Fruit fly (Drosophila melanogaster) whole organism, embryonic: Measurements from ENCODE around the gene Cpr97Ea.

ENCODE experiments used
- CG10209 ChIP-seq: fragments of 200-800 bp; sonication (Bioruptor generic); optimal IDR thresholded peaks from 3 replicates; lab custom pipeline; 2017; ENCODE audit warnings: missing biosample characterization, mild to moderate bottlenecking, missing genetic modification characterization, missing genetic modification reagents
- CG10366 ChIP-seq: fragments of 200-800 bp; sonication (Bioruptor generic); IDR thresholded peaks from 2 replicates; pipeline ENCODE4 v1.3.6; 2022; ENCODE audit warnings: missing biosample characterization, missing genetic modification characterization
- CG12942 ChIP-seq: fragments of 200-800 bp; sonication (Bioruptor generic); optimal IDR thresholded peaks from 3 replicates; lab custom pipeline; 2016; ENCODE audit warnings: missing biosample characterization, missing genetic modification characterization
- CG17568 ChIP-seq: fragments of 200-800 bp; sonication (Bioruptor generic); optimal IDR thresholded peaks from 2 replicates; lab custom pipeline; 2018; ENCODE audit warnings: missing biosample characterization, mild to moderate bottlenecking, missing genetic modification characterization, moderate library complexity
- CG1792 ChIP-seq: fragments of 200-800 bp; sonication (Bioruptor generic); optimal IDR thresholded peaks from 2 replicates; lab custom pipeline; 2016; ENCODE audit warnings: missing biosample characterization, missing genetic modification characterization
- CG18011 ChIP-seq: fragments of 200-800 bp; sonication (Bioruptor generic); optimal IDR thresholded peaks from 2 replicates; lab custom pipeline; 2017; ENCODE audit warnings: missing biosample characterization, missing genetic modification characterization, mild to moderate bottlenecking, moderate library complexity, missing genotype
- CG2678 ChIP-seq: fragments of 200-800 bp; sonication (Bioruptor generic); optimal IDR thresholded peaks from 3 replicates; lab custom pipeline; 2019; ENCODE audit warnings: missing biosample characterization, mild to moderate bottlenecking, missing genetic modification characterization, moderate library complexity
- CG2712 ChIP-seq: fragments of 200-800 bp; optimal IDR thresholded peaks from 3 replicates; lab custom pipeline; 2019; ENCODE audit warnings: missing biosample characterization, mild to moderate bottlenecking, missing genetic modification characterization, moderate library complexity
- CG31224 ChIP-seq: fragments of 200-800 bp; sonication (Bioruptor generic); IDR thresholded peaks from 2 replicates; pipeline ENCODE4 v1.3.6; 2022; ENCODE audit warnings: missing biosample characterization, missing genetic modification characterization
- CG31388 ChIP-seq: fragments of 200-800 bp; sonication (Bioruptor generic); optimal IDR thresholded peaks from 2 replicates; lab custom pipeline; 2016; ENCODE audit warnings: missing biosample characterization, missing genetic modification characterization
- CG43689 ChIP-seq: fragments of 200-800 bp; sonication (Bioruptor generic); IDR thresholded peaks from 2 replicates; pipeline ENCODE4 v1.3.6; 2022; ENCODE audit warnings: missing biosample characterization, missing genetic modification characterization
- CG4404 ChIP-seq: fragments of 200-800 bp; sonication (Bioruptor generic); IDR thresholded peaks from 2 replicates; pipeline ENCODE4 v1.3.6; 2022; ENCODE audit warnings: missing biosample characterization, missing genetic modification characterization
- CG4617 ChIP-seq: fragments of 200-800 bp; sonication (Bioruptor generic); optimal IDR thresholded peaks from 3 replicates; lab custom pipeline; 2016; ENCODE audit warnings: missing biosample characterization, missing genetic modification characterization, borderline replicate concordance
- CG6175 ChIP-seq: fragments of 200-800 bp; sonication (Bioruptor generic); IDR thresholded peaks from 3 replicates; pipeline ENCODE4 v1.3.6; 2022; ENCODE audit warnings: missing biosample characterization, missing genetic modification characterization
- CG6813 ChIP-seq: fragments of 200-800 bp; sonication (Bioruptor generic); optimal IDR thresholded peaks from 2 replicates; lab custom pipeline; 2017; ENCODE audit warnings: missing biosample characterization, missing genetic modification characterization, mild to moderate bottlenecking, moderate library complexity, missing genetic modification reagents
- CG7987 ChIP-seq: fragments of 200-800 bp; sonication (Bioruptor generic); optimal IDR thresholded peaks from 2 replicates; lab custom pipeline; 2018; ENCODE audit warnings: missing biosample characterization, mild to moderate bottlenecking, missing genetic modification characterization, moderate library complexity
- CG9609 ChIP-seq: fragments of 200-800 bp; sonication (Bioruptor generic); optimal IDR thresholded peaks from 3 replicates; lab custom pipeline; 2016; ENCODE audit warnings: missing biosample characterization, missing genetic modification characterization
- CG9876 ChIP-seq: fragments of 200-800 bp; sonication (Bioruptor generic); optimal IDR thresholded peaks from 2 replicates; lab custom pipeline; 2016; ENCODE audit warnings: missing biosample characterization, missing genetic modification characterization
- Camta ChIP-seq: fragments of 200-800 bp; sonication (Bioruptor generic); optimal IDR thresholded peaks from 2 replicates; lab custom pipeline; 2016; ENCODE audit warnings: missing biosample characterization, missing genetic modification characterization
- Deaf1 ChIP-seq: fragments of 200-800 bp; optimal IDR thresholded peaks from 3 replicates; lab custom pipeline; 2019; ENCODE audit warnings: missing biosample characterization, mild to moderate bottlenecking, missing genetic modification characterization, moderate library complexity
- Ets65A ChIP-seq: fragments of 200-800 bp; sonication (Bioruptor generic); peaks from one replicate; lab custom pipeline; 2016; ENCODE audit warnings: missing biosample characterization, missing genetic modification characterization
- Gug ChIP-seq: fragments of 200-800 bp; sonication (Bioruptor generic); IDR thresholded peaks from 4 replicates; pipeline ENCODE4 v1.3.6; 2022; ENCODE audit warnings: missing biosample characterization, missing genetic modification characterization
- Hand ChIP-seq: fragments of 200-800 bp; sonication (Bioruptor generic); optimal IDR thresholded peaks from 2 replicates; lab custom pipeline; 2017; ENCODE audit warnings: mild to moderate bottlenecking, missing biosample characterization, missing genetic modification reagents, missing genetic modification characterization
- Hr3 ChIP-seq: fragments of 200-800 bp; sonication (Bioruptor generic); optimal IDR thresholded peaks from 3 replicates; lab custom pipeline; 2016; ENCODE audit warnings: missing biosample characterization, missing genetic modification characterization
- Hr39 ChIP-seq: fragments of >200 bp; optimal IDR thresholded peaks from 2 replicates; lab custom pipeline; 2017
- Hr51 ChIP-seq, 2 experiments: fragments of 200-800 bp; sonication (Bioruptor generic); optimal IDR thresholded peaks; 2 replicates in 1 of 2; 3 replicates in 1 of 2; lab custom pipeline; 2016 to 2018; ENCODE audit warnings: missing biosample characterization in 2 of 2, missing genetic modification characterization in 2 of 2, mild to moderate bottlenecking in 1 of 2, moderate library complexity in 1 of 2
- Pdp1 ChIP-seq, 2 experiments: fragments of 200-800 bp; sonication (Bioruptor generic); optimal IDR thresholded peaks; 3 replicates each; lab custom pipeline; 2016; ENCODE audit warnings: missing biosample characterization in 2 of 2, missing genetic modification characterization in 2 of 2, mild to moderate bottlenecking in 1 of 2, moderate library complexity in 1 of 2
- Sin3A ChIP-seq: fragments of >200 bp; optimal IDR thresholded peaks from 2 replicates; lab custom pipeline; 2018
- Six4 ChIP-seq: fragments of 200-800 bp; sonication (Bioruptor generic); optimal IDR thresholded peaks from 2 replicates; lab custom pipeline; 2016; ENCODE audit warnings: missing biosample characterization, missing genetic modification characterization
- Stat92E ChIP-seq, 3 experiments: fragments of >200 bp in 2 of 3; fragments of 200-800 bp in 1 of 3; sonication (Bioruptor generic) in 1 of 3; optimal IDR thresholded peaks; 2 replicates each; lab custom pipeline; 2017 to 2019; ENCODE audit warnings: missing biosample characterization in 3 of 3, missing genetic modification characterization in 3 of 3, mild to moderate bottlenecking in 1 of 3, moderate library complexity in 1 of 3
- Usf ChIP-seq: fragments of 200-800 bp; sonication (Bioruptor generic); optimal IDR thresholded peaks from 2 replicates; lab custom pipeline; 2017; ENCODE audit warnings: missing genotype, missing biosample characterization, missing genetic modification characterization
- ap ChIP-seq: fragments of 200-800 bp; sonication (Bioruptor generic); IDR thresholded peaks from 2 replicates; pipeline ENCODE4 v1.3.6; 2022; ENCODE audit warnings: missing biosample characterization, missing genetic modification characterization
- ara ChIP-seq: fragments of 200-800 bp; sonication (Bioruptor generic); IDR thresholded peaks from 2 replicates; pipeline ENCODE4 v1.3.6; 2022; ENCODE audit warnings: missing biosample characterization, missing genetic modification characterization
- ci ChIP-seq: fragments of 200-800 bp; sonication (Bioruptor generic); IDR thresholded peaks from 3 replicates; pipeline ENCODE4 v1.3.6; 2022; ENCODE audit warnings: missing biosample characterization, missing genetic modification characterization
- dmrt99B ChIP-seq: fragments of 200-800 bp; sonication (Bioruptor generic); optimal IDR thresholded peaks from 2 replicates; lab custom pipeline; 2018; ENCODE audit warnings: missing biosample characterization, mild to moderate bottlenecking, missing genetic modification characterization, moderate library complexity
- en ChIP-seq: fragments of 200-800 bp; sonication (Bioruptor generic); optimal IDR thresholded peaks from 2 replicates; lab custom pipeline; 2016; ENCODE audit warnings: missing biosample characterization, missing genetic modification characterization
- eyg ChIP-seq: fragments of 200-800 bp; sonication (Bioruptor generic); optimal IDR thresholded peaks from 3 replicates; lab custom pipeline; 2016; ENCODE audit warnings: missing biosample characterization, missing genetic modification characterization
- gcm ChIP-seq: fragments of 200-800 bp; sonication (Bioruptor generic); optimal IDR thresholded peaks from 2 replicates; lab custom pipeline; 2019; ENCODE audit warnings: missing biosample characterization, mild to moderate bottlenecking, missing genetic modification characterization, moderate library complexity
- her ChIP-seq: fragments of 200-800 bp; sonication (Bioruptor generic); optimal IDR thresholded peaks from 2 replicates; lab custom pipeline; 2016; ENCODE audit warnings: missing biosample characterization, missing genetic modification characterization
- kah ChIP-seq: fragments of 200-800 bp; sonication (Bioruptor generic); optimal IDR thresholded peaks from 2 replicates; lab custom pipeline; 2018; ENCODE audit warnings: missing biosample characterization, mild to moderate bottlenecking, missing genetic modification characterization
- lbe ChIP-seq: fragments of 200-800 bp; sonication (Bioruptor generic); optimal IDR thresholded peaks from 2 replicates; lab custom pipeline; 2016; ENCODE audit warnings: missing biosample characterization, mild to moderate bottlenecking, missing genetic modification characterization
- lola ChIP-seq, 3 experiments: fragments of >200 bp in 2 of 3; fragments of 200-800 bp in 1 of 3; sonication (Bioruptor generic) in 1 of 3; optimal IDR thresholded peaks; 2 replicates each; lab custom pipeline; 2017 to 2019; ENCODE audit warnings: missing biosample characterization in 3 of 3, missing genetic modification characterization in 3 of 3, mild to moderate bottlenecking in 1 of 3, moderate library complexity in 1 of 3
- luna ChIP-seq: fragments of 200-800 bp; sonication (Bioruptor generic); optimal IDR thresholded peaks from 2 replicates; lab custom pipeline; 2016; ENCODE audit warnings: missing biosample characterization, missing genetic modification characterization
- nerfin-2 ChIP-seq: fragments of 200-800 bp; sonication (Bioruptor generic); IDR thresholded peaks from 2 replicates; pipeline ENCODE4 v1.3.6; 2022; ENCODE audit warnings: missing biosample characterization, missing genetic modification characterization; ENCODE audit not compliant: partially characterized antibody
- psq ChIP-seq: fragments of 200-800 bp; sonication (Bioruptor generic); optimal IDR thresholded peaks from 2 replicates; lab custom pipeline; 2017; ENCODE audit warnings: missing biosample characterization, missing genetic modification characterization
- salm ChIP-seq: fragments of 200-800 bp; sonication (Bioruptor generic); optimal IDR thresholded peaks from 2 replicates; lab custom pipeline; 2018; ENCODE audit warnings: missing biosample characterization, mild to moderate bottlenecking, missing genetic modification characterization
- sima ChIP-seq: fragments of 200-800 bp; sonication (Bioruptor generic); optimal IDR thresholded peaks from 2 replicates; lab custom pipeline; 2016; ENCODE audit warnings: missing biosample characterization, missing genetic modification characterization
- sisA ChIP-seq: fragments of 200-800 bp; sonication (Bioruptor generic); IDR thresholded peaks from 2 replicates; pipeline ENCODE4 v1.3.6; 2022; ENCODE audit warnings: missing biosample characterization, missing genetic modification characterization
- toy ChIP-seq: fragments of 200-800 bp; sonication (Bioruptor generic); IDR thresholded peaks from 2 replicates; pipeline ENCODE4 v1.3.6; 2022; ENCODE audit warnings: missing biosample characterization, missing genetic modification characterization

Gene Cpr97Ea

DNA sequence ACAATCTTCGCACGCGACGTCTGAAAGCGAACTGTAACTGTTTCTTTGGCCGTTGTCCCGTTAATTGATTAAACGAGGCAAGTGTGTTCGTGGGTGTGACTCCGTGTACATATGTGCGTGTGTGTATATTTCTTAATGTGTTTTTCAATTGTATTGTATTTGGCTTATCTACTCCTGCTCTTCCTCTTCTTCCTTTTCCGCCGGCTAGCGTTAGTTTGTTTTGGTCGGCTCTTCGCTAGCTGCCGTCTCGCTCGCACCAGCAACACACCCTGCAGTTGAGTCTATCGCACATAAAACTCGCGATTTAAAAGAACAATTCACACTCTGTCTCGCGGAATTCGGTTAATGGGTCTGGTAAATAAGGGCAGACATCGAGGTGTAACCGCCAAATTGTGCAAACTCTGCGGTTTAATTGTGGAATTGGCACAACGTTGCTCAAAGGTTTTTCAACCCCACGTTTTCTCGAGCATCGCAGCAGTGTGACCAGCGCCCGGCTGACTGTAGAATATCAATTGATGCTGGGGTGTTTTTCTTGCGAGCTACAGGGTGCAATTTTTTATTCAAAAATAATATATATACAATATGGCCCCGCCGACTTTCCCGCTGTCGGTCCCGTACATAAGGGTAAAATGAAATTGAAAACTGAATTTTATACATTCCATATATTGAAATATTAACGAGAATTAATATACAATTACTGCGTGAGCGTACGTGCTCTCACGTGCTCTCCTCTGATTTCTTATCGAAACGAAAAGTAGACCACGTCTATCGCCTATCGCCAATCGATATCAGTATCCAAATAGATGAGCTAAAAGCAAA, 24.4 kb upstream of the Cpr97Ea start, which contains the start of the genes gb and CG5815:
Gene gb (minus strand): TSS at position 487 of the 819 bp plus-strand sequence.
Gene CG5815 (plus strand): TSS at position 783 of the 819 bp plus-strand sequence.
- TF ChIP-seq Deaf1 (tag; lab: Kevin White, UChicago) (no peak), CG10366 (GFP tag; lab: Robert Waterston, UW) (peak; percentile 98), kah (peak; percentile 57), CG17568 (GFP tag; lab: Kevin White, UChicago) (no peak), eyg (GFP tag; lab: Kevin White, UChicago) (no peak), CG31388 (GFP tag; lab: Kevin White, UChicago) (peak; percentile 78), salm (tag; lab: Kevin White, UChicago) (peak; percentile 63), lbe (GFP tag; lab: Kevin White, UChicago) (peak; percentile 90), sisA (GFP tag; lab: Robert Waterston, UW) (peak; percentile 88), sima (GFP tag; lab: Kevin White, UChicago) (no peak), CG6175 (GFP tag; lab: Robert Waterston, UW) (peak; percentile 86; the same call in 2 of the 3 replicates), CG2712 (tag; lab: Kevin White, UChicago) (peak; percentile 93), en (GFP tag; lab: Kevin White, UChicago) (peak; percentile 51), her (peak; percentile 15), Stat92E (GFP tag; optimal IDR thresholded peaks at IDR 0.05; lab: Kevin White, UChicago) (peak in 1 of 3 experiments; percentile 34), CG1792 (GFP tag; lab: Kevin White, UChicago) (peak; percentile 17), Hand (peak; percentile 65), CG43689 (peak; percentile 64), CG18011 (GFP tag; lab: Kevin White, UChicago) (peak; percentile 80), Hr39 (lab: Kevin White, UChicago) (no peak), luna (GFP tag; lab: Kevin White, UChicago) (no peak), Sin3A (peak; percentile 82), nerfin-2 (peak; percentile 94), CG12942 (peak; percentile 89), CG4404 (GFP tag; lab: Robert Waterston, UW) (peak; percentile 85), ci (GFP tag; lab: Robert Waterston, UW) (peak; percentile 91), ap (GFP tag; lab: Robert Waterston, UW) (peak; percentile 81), CG7987 (GFP tag; lab: Kevin White, UChicago) (peak; percentile 88), Hr51 (GFP tag; optimal IDR thresholded peaks at IDR 0.05; lab: Kevin White, UChicago) (peak; percentile 87 to 89), dmrt99B (tag; lab: Kevin White, UChicago) (no peak), CG6813 (GFP tag; lab: Kevin White, UChicago) (peak; percentile 76), Six4 (GFP tag; lab: Kevin White, UChicago) (peak; percentile 89), Usf (GFP tag; lab: Kevin White, UChicago) (peak; percentile 89), ara (peak; percentile 88), CG10209 (GFP tag; lab: Kevin White, UChicago) (peak; percentile 89), Camta (GFP tag; lab: Kevin White, UChicago) (peak; percentile 73), gcm (GFP tag; lab: Kevin White, UChicago) (peak; percentile 71), Gug (GFP tag; lab: Robert Waterston, UW) (peak; percentile 91), CG9609 (GFP tag; lab: Kevin White, UChicago) (peak; percentile 75), Ets65A (GFP tag; lab: Kevin White, UChicago) (peak; percentile 98), CG4617 (GFP tag; lab: Kevin White, UChicago) (peak; percentile 70), CG31224 (GFP tag; lab: Robert Waterston, UW) (peak; percentile 87), CG2678 (tag; lab: Kevin White, UChicago) (peak; percentile 92), lola (GFP tag; optimal IDR thresholded peaks at IDR 0.05; lab: Kevin White, UChicago) (peak in 1 of 3 experiments; percentile 84), Hr3 (peak; percentile 95), CG9876 (GFP tag; lab: Kevin White, UChicago) (peak; percentile 23), psq (GFP tag; lab: Kevin White, UChicago) (peak; percentile 96), Pdp1 (GFP tag; optimal IDR thresholded peaks at IDR 0.05; lab: Kevin White, UChicago) (peak; percentile 84 to 85), toy (GFP tag; lab: Robert Waterston, UW) (peak; percentile 60; the same call in 1 of the 2 replicates)
